Worm (Caenorhabditis elegans): ENCODE data around the gene C50F4.8.

The C50F4.8 gene

ce11 chrV:9556668-9557067 lies 38.0 kb upstream of the C50F4.8 start:
- TF ChIP-seq zag-1 (tag; optimal IDR thresholded peaks at IDR 0.05) (no peak), pqm-1 (tag; optimal IDR thresholded peaks at IDR 0.05) (no peak), elt-2 (tag; optimal IDR thresholded peaks at IDR 0.05) (no peak), nhr-25 (tag; optimal IDR thresholded peaks at IDR 0.05) (no peak), egl-5 (tag; optimal IDR thresholded peaks at IDR 0.05) (no peak), ZK546.5 (tag; optimal IDR thresholded peaks at IDR 0.05) (no peak), nhr-23 (tag; optimal IDR thresholded peaks at IDR 0.05) (no peak), nhr-11 (tag; optimal IDR thresholded peaks at IDR 0.05) (no peak), daf-12 (tag; optimal IDR thresholded peaks at IDR 0.05) (no peak), ceh-28 (tag; optimal IDR thresholded peaks at IDR 0.05) (no peak), elt-3 (tag; optimal IDR thresholded peaks at IDR 0.05) (no peak), tbx-2 (tag; optimal IDR thresholded peaks at IDR 0.05) (no peak), fkh-10 (GFP tag; optimal IDR thresholded peaks at IDR 0.05) (no peak), sea-2 (GFP tag; optimal IDR thresholded peaks at IDR 0.05) (no peak), lin-39 (tag; optimal IDR thresholded peaks at IDR 0.05) (no peak), R02D3.7 (tag; optimal IDR thresholded peaks at IDR 0.05) (no peak), snpc-4 (tag; optimal IDR thresholded peaks at IDR 0.05) (no peak), hmg-11 (tag; optimal IDR thresholded peaks at IDR 0.05) (no peak), nhr-77 (tag; optimal IDR thresholded peaks at IDR 0.05) (no peak), mdl-1 (tag; optimal IDR thresholded peaks at IDR 0.05) (no peak)

- peak; percentile 32 for TF ChIP-seq fkh-10 (GFP tag; optimal IDR thresholded peaks at IDR 0.05)
- TF ChIP-seq lsy-12 (tag; optimal IDR thresholded peaks at IDR 0.05) = no peak
- peak; percentile 34 for TF ChIP-seq nfya-1 (tag; optimal IDR thresholded peaks at IDR 0.05; ENCODE audit: insufficient read depth)
Observed at ce11 chrV:9550313-9550712, 31.7 kb upstream of the C50F4.8 start, which contains the start of gene ehbp-1. Gene ehbp-1, plus strand, starts transcription at chrV:9550644.

ce11 chrV:9549459-9549858 lies 30.8 kb upstream of the C50F4.8 start, which contains the start of gene nstp-10:
Gene nstp-10, minus strand, starts transcription at chrV:9549836.
- no peak for TF ChIP-seq nhr-11 (tag; optimal IDR thresholded peaks at IDR 0.05)
- no peak for TF ChIP-seq ztf-11 (tag; optimal IDR thresholded peaks at IDR 0.05)
- TF ChIP-seq daf-12 (tag; optimal IDR thresholded peaks at IDR 0.05) = no peak
- TF ChIP-seq nhr-28 (tag; optimal IDR thresholded peaks at IDR 0.05) = no peak
- TF ChIP-seq nhr-12 (tag; optimal IDR thresholded peaks at IDR 0.05) = no peak
- no peak for TF ChIP-seq aly-2 (tag; optimal IDR thresholded peaks at IDR 0.05)
- TF ChIP-seq snpc-4 (tag; optimal IDR thresholded peaks at IDR 0.05) = peak; percentile 24
- TF ChIP-seq nhr-67 (tag; optimal IDR thresholded peaks at IDR 0.05) = no peak
- TF ChIP-seq ceh-82 (tag; optimal IDR thresholded peaks at IDR 0.05) = no peak
- TF ChIP-seq ztf-4 (tag; optimal IDR thresholded peaks at IDR 0.05) = no peak
- no peak for TF ChIP-seq fos-1 (tag; optimal IDR thresholded peaks at IDR 0.05)
- TF ChIP-seq nhr-25 (tag; optimal IDR thresholded peaks at IDR 0.05) = peak; percentile 22
- no peak for TF ChIP-seq mml-1 (tag; optimal IDR thresholded peaks at IDR 0.05)
- no peak for TF ChIP-seq elt-3 (tag; optimal IDR thresholded peaks at IDR 0.05)
- TF ChIP-seq ceh-28 (tag; optimal IDR thresholded peaks at IDR 0.05) = no peak
- TF ChIP-seq hmg-11 (tag; optimal IDR thresholded peaks at IDR 0.05) = no peak
- TF ChIP-seq nhr-76 (tag; optimal IDR thresholded peaks at IDR 0.05) = no peak
- TF ChIP-seq elt-2 (tag; optimal IDR thresholded peaks at IDR 0.05) = peak; percentile 3
- TF ChIP-seq ama-1 (optimal IDR thresholded peaks at IDR 0.05) = no peak
- TF ChIP-seq fkh-10 (GFP tag; optimal IDR thresholded peaks at IDR 0.05) = no peak
- TF ChIP-seq lsy-12 (tag; optimal IDR thresholded peaks at IDR 0.05) = no peak
- no peak for TF ChIP-seq unc-39 (tag; optimal IDR thresholded peaks at IDR 0.05)
- no peak for TF ChIP-seq egl-27 (tag; optimal IDR thresholded peaks at IDR 0.05)
- TF ChIP-seq tbx-2 (tag; optimal IDR thresholded peaks at IDR 0.05) = no peak
- no peak for TF ChIP-seq lin-39 (tag; optimal IDR thresholded peaks at IDR 0.05)
- TF ChIP-seq nhr-77 (tag; optimal IDR thresholded peaks at IDR 0.05) = no peak
- TF ChIP-seq lin-15B (tag; optimal IDR thresholded peaks at IDR 0.05) = peak; percentile 18
- TF ChIP-seq nhr-237 (tag; optimal IDR thresholded peaks at IDR 0.05) = no peak
- TF ChIP-seq nfya-1 (tag; optimal IDR thresholded peaks at IDR 0.05; ENCODE audit: insufficient read depth) = peak; percentile 25
- TF ChIP-seq ZK546.5 (tag; optimal IDR thresholded peaks at IDR 0.05) = no peak
- TF ChIP-seq sea-2 (GFP tag; optimal IDR thresholded peaks at IDR 0.05) = no peak
- no peak for TF ChIP-seq skn-1 (tag; optimal IDR thresholded peaks at IDR 0.05)
- TF ChIP-seq pqm-1 (tag; optimal IDR thresholded peaks at IDR 0.05) = no peak
- TF ChIP-seq zag-1 (tag; optimal IDR thresholded peaks at IDR 0.05) = no peak
- TF ChIP-seq nhr-23 (tag; optimal IDR thresholded peaks at IDR 0.05) = peak; percentile 18
- TF ChIP-seq egl-5 (tag; optimal IDR thresholded peaks at IDR 0.05) = no peak
- TF ChIP-seq mdl-1 (tag; optimal IDR thresholded peaks at IDR 0.05) = no peak
- TF ChIP-seq ceh-16 (tag; optimal IDR thresholded peaks at IDR 0.05) = no peak
- peak; percentile 54 for TF ChIP-seq pha-4 (tag; optimal IDR thresholded peaks at IDR 0.05)
- no peak for TF ChIP-seq unc-62 (GFP tag; optimal IDR thresholded peaks at IDR 0.05)
- TF ChIP-seq nhr-43 (tag; optimal IDR thresholded peaks at IDR 0.05; ENCODE audit: poor library complexity, severe bottlenecking) = no peak
- TF ChIP-seq elt-1 (tag; optimal IDR thresholded peaks at IDR 0.05) = no peak
